Worm (Caenorhabditis elegans) whole organism, early embryonic: ENCODE data around the gene nhr-8.

Experiments
- ama-1 ChIP-seq: fragments of 150-350 bp; optimal IDR thresholded peaks from 2 replicates; lab custom pipeline; 2014
- flt-1 ChIP-seq: fragments of 200-800 bp; sonication (Bioruptor generic); IDR thresholded peaks from 2 replicates; pipeline ENCODE4 v1.3.6; 2022; ENCODE audit warnings: missing genetic modification characterization, missing compliant biosample characterization
- tbx-37 ChIP-seq: fragments of 200-800 bp; sonication (Bioruptor generic); conservative IDR thresholded peaks from 2 replicates; pipeline ENCODE4 v1.3.6; 2022; ENCODE audit warnings: missing genetic modification reagents, missing genetic modification characterization, missing compliant biosample characterization

DNA sequence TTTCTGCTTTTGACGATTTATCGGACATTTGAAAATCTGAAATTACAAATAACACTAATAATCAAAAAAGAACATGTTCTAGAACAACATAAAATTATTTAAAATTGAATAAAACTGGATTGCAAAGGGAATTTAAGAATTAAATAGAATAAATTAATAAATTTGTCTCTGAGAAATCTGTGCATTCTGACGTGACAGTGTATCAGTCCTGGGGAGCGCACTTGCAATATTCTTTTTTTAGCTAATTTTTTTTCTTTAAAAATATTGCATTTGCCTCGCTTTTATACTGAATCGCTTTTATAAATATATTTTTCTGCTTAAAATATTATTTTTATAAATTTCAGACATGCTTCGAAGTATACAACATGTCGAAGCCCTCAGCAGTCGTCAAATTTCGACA lies 1.1 kb upstream of the nhr-8 start, which contains the start of the genes mrpl-1, emc-6 and mrps-24:
- TF ChIP-seq flt-1 (GFP tag; lab: Robert Waterston, UW): no peak
- no peak for TF ChIP-seq ama-1 (lab: Kevin White, UChicago)
- TF ChIP-seq tbx-37 (GFP tag; lab: Robert Waterston, UW): no peak
